Fruit fly (Drosophila melanogaster) whole organism, wandering third instar larva: ENCODE data around the gene tj.
A peak's percentile ranks its signal among the peaks of the same experiment; 100 is the strongest.

Experiments
- CG32264 ChIP-seq: fragments of 200-800 bp; sonication (Bioruptor generic); optimal IDR thresholded peaks from 2 replicates; lab custom pipeline; 2016; ENCODE audit warnings: missing biosample characterization, missing genetic modification characterization
- CG9705 ChIP-seq: fragments of 200-800 bp; sonication (Bioruptor generic); optimal IDR thresholded peaks from 2 replicates; lab custom pipeline; 2018; ENCODE audit warnings: missing biosample characterization, mild to moderate bottlenecking, missing genetic modification characterization
- Dfd ChIP-seq: fragments of >200 bp; optimal IDR thresholded peaks from 2 replicates; lab custom pipeline; 2017; ENCODE audit warnings: missing biosample characterization, missing genetic modification characterization
- GATAd ChIP-seq: sonication (Bioruptor generic); optimal IDR thresholded peaks from 2 replicates; lab custom pipeline; 2016; ENCODE audit warnings: missing biosample characterization, missing genetic modification characterization
- Hr83 ChIP-seq: fragments of 200-300 bp; sonication (Bioruptor generic); optimal IDR thresholded peaks from 2 replicates; lab custom pipeline; 2016; ENCODE audit warnings: missing biosample characterization, mild to moderate bottlenecking, missing genetic modification characterization, moderate library complexity; ENCODE audit not compliant: poor library complexity, severe bottlenecking
- Mio ChIP-seq: sonication (Bioruptor generic); optimal IDR thresholded peaks from 2 replicates; lab custom pipeline; 2016; ENCODE audit warnings: missing biosample characterization, missing genetic modification characterization
- Myc ChIP-seq: fragments of >200 bp; optimal IDR thresholded peaks from 2 replicates; lab custom pipeline; 2017
- dl ChIP-seq, 2 experiments: fragments of 175-275, 200-275 bp in 1 of 2; fragments of 200-275 bp in 1 of 2; sonication (Bioruptor generic); optimal IDR thresholded peaks; lab custom pipeline; 2018; ENCODE audit warnings: mild to moderate bottlenecking in 2 of 2, missing biosample characterization in 2 of 2, missing genetic modification characterization in 2 of 2, moderate library complexity in 2 of 2; ENCODE audit not compliant: partially characterized antibody in 2 of 2, insufficient read depth in 1 of 2
- ey ChIP-seq: fragments of 200-800 bp; sonication (Bioruptor generic); optimal IDR thresholded peaks from 2 replicates; lab custom pipeline; 2016; ENCODE audit warnings: missing biosample characterization, missing genetic modification characterization
- pan ChIP-seq: fragments of >200 bp; optimal IDR thresholded peaks from 2 replicates; lab custom pipeline; 2017
- psq ChIP-seq: fragments of 200-800 bp; sonication (Bioruptor generic); optimal IDR thresholded peaks from 3 replicates; lab custom pipeline; 2017; ENCODE audit warnings: missing biosample characterization, mild to moderate bottlenecking, missing genetic modification characterization, moderate library complexity

DNA sequence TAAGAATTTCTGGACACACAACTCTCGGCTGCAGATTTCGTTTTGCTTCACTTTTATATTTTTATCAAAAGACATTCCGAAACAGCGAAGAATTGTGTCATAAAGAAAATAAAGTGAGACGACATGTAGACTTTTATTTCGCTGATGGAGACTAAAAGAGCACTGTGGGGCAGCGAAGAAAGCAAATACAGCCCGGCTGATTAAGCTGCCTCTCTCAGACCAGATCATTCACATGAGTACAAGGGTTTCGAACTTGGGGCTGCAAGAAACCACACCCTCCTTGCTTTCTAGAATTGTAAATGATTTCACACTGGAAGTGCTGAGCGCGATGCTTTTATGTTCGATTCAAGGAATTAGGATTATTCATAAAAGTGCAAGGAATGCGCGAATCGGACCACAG is 39.0 kb upstream of the tj start:
- no peak for TF ChIP-seq pan (lab: Kevin White, UChicago)
- TF ChIP-seq GATAd: no peak
- TF ChIP-seq Mio (GFP tag; lab: Kevin White, UChicago): no peak
- TF ChIP-seq psq (GFP tag; lab: Kevin White, UChicago): no peak
- no peak for TF ChIP-seq dl (GFP tag; optimal IDR thresholded peaks at IDR 0.05; lab: Kevin White, UChicago; ENCODE audit: insufficient read depth in 1 of 2, partially characterized antibody in 2 of 2)
- no peak for TF ChIP-seq CG9705 (GFP tag; lab: Kevin White, UChicago)
- no peak for TF ChIP-seq Myc (lab: Kevin White, UChicago)
- TF ChIP-seq Hr83: peak; percentile 28
- TF ChIP-seq Dfd: no peak
- no peak for TF ChIP-seq CG32264 (GFP tag; lab: Kevin White, UChicago)
- TF ChIP-seq ey (GFP tag; lab: Kevin White, UChicago): no peak
